Fruit fly (Drosophila melanogaster) whole organism, embryonic: ENCODE measurements around the gene CG46463.

Experiments used
- Aef1 ChIP-seq: fragments of 200-800 bp; sonication (Bioruptor generic); IDR thresholded peaks from 3 replicates; pipeline ENCODE4 v1.3.6; 2022; ENCODE audit warnings: missing biosample characterization, missing genetic modification characterization
- Atf3 ChIP-seq: fragments of 200-800 bp; sonication (Bioruptor generic); optimal IDR thresholded peaks from 3 replicates; lab custom pipeline; 2016; ENCODE audit warnings: missing biosample characterization, missing genetic modification characterization
- BEAF-32 ChIP-seq: fragments of 200-800 bp; sonication (Bioruptor generic); optimal IDR thresholded peaks from 3 replicates; lab custom pipeline; 2017; ENCODE audit warnings: missing biosample characterization, missing genetic modification characterization, mild to moderate bottlenecking, moderate library complexity, missing genetic modification reagents
- Bgb ChIP-seq: fragments of 200-800 bp; sonication (Bioruptor generic); IDR thresholded peaks from 2 replicates; pipeline ENCODE4 v1.3.6; 2022; ENCODE audit warnings: missing biosample characterization, missing genetic modification characterization; ENCODE audit not compliant: partially characterized antibody
- CG11093 ChIP-seq: fragments of 200-800 bp; sonication (Bioruptor generic); IDR thresholded peaks from 3 replicates; pipeline ENCODE4 v1.3.6; 2022; ENCODE audit warnings: missing biosample characterization, missing genetic modification characterization
- CG12071 ChIP-seq: fragments of 200-800 bp; sonication (Bioruptor generic); optimal IDR thresholded peaks from 3 replicates; lab custom pipeline; 2018; ENCODE audit warnings: missing biosample characterization, mild to moderate bottlenecking, missing genetic modification characterization
- CG12744 ChIP-seq: fragments of 200-800 bp; sonication (Bioruptor generic); optimal IDR thresholded peaks from 2 replicates; lab custom pipeline; 2016; ENCODE audit warnings: missing biosample characterization, missing genetic modification characterization
- CG12769 ChIP-seq: fragments of 200-800 bp; sonication (Bioruptor generic); optimal IDR thresholded peaks from 2 replicates; lab custom pipeline; 2019; ENCODE audit warnings: missing biosample characterization, mild to moderate bottlenecking, missing genetic modification characterization, moderate library complexity
- CG14667 ChIP-seq: fragments of 200-800 bp; sonication (Bioruptor generic); IDR thresholded peaks from 2 replicates; pipeline ENCODE4 v1.3.6; 2022; ENCODE audit warnings: missing biosample characterization, missing genetic modification characterization
- CG14965 ChIP-seq: fragments of 200-800 bp; sonication (Bioruptor generic); optimal IDR thresholded peaks from 2 replicates; lab custom pipeline; 2016; ENCODE audit warnings: missing biosample characterization, missing genetic modification characterization, borderline replicate concordance
- CG17568 ChIP-seq: fragments of 200-800 bp; sonication (Bioruptor generic); optimal IDR thresholded peaks from 2 replicates; lab custom pipeline; 2018; ENCODE audit warnings: missing biosample characterization, mild to moderate bottlenecking, missing genetic modification characterization, moderate library complexity
- CG17802 ChIP-seq: fragments of 200-800 bp; sonication (Bioruptor generic); optimal IDR thresholded peaks from 2 replicates; lab custom pipeline; 2018; ENCODE audit warnings: missing biosample characterization, mild to moderate bottlenecking, missing genetic modification characterization, moderate library complexity
- CG1792 ChIP-seq: fragments of 200-800 bp; sonication (Bioruptor generic); optimal IDR thresholded peaks from 2 replicates; lab custom pipeline; 2016; ENCODE audit warnings: missing biosample characterization, missing genetic modification characterization
- CG18262 ChIP-seq: fragments of 200-800 bp; optimal IDR thresholded peaks from 3 replicates; lab custom pipeline; 2019; ENCODE audit warnings: missing biosample characterization, mild to moderate bottlenecking, missing genetic modification characterization, moderate library complexity
- CG3281 ChIP-seq: fragments of 200-800 bp; sonication (Bioruptor generic); optimal IDR thresholded peaks from 3 replicates; lab custom pipeline; 2017; ENCODE audit warnings: missing biosample characterization, mild to moderate bottlenecking, missing genetic modification characterization
- CG3838 ChIP-seq: fragments of 200-800 bp; sonication (Bioruptor generic); optimal IDR thresholded peaks from 3 replicates; lab custom pipeline; 2016; ENCODE audit warnings: missing biosample characterization, missing genetic modification characterization
- CG3847 ChIP-seq: fragments of 200-800 bp; sonication (Bioruptor generic); IDR thresholded peaks from 2 replicates; pipeline ENCODE4 v1.3.6; 2022; ENCODE audit warnings: missing biosample characterization, missing genetic modification characterization
- CG4328 ChIP-seq: fragments of 200-800 bp; sonication (Bioruptor generic); optimal IDR thresholded peaks from 3 replicates; lab custom pipeline; 2017; ENCODE audit warnings: missing biosample characterization, missing genetic modification reagents, missing genetic modification characterization
- CG5180 ChIP-seq: fragments of 200-800 bp; sonication (Bioruptor generic); optimal IDR thresholded peaks from 3 replicates; lab custom pipeline; 2017; ENCODE audit warnings: missing biosample characterization, missing genetic modification characterization, mild to moderate bottlenecking, moderate library complexity, missing genetic modification reagents
- CG6175 ChIP-seq: fragments of 200-800 bp; sonication (Bioruptor generic); IDR thresholded peaks from 3 replicates; pipeline ENCODE4 v1.3.6; 2022; ENCODE audit warnings: missing biosample characterization, missing genetic modification characterization
- CG6654 ChIP-seq: fragments of 200-800 bp; sonication (Bioruptor generic); optimal IDR thresholded peaks from 2 replicates; lab custom pipeline; 2017; ENCODE audit warnings: missing biosample characterization, mild to moderate bottlenecking, missing genetic modification characterization
- CG6813 ChIP-seq: fragments of 200-800 bp; sonication (Bioruptor generic); optimal IDR thresholded peaks from 2 replicates; lab custom pipeline; 2017; ENCODE audit warnings: missing biosample characterization, missing genetic modification characterization, mild to moderate bottlenecking, moderate library complexity, missing genetic modification reagents
- CG7357 ChIP-seq: fragments of 200-800 bp; sonication (Bioruptor generic); IDR thresholded peaks from 3 replicates; pipeline ENCODE4 v1.3.6; 2022; ENCODE audit warnings: missing biosample characterization, missing genetic modification characterization
- CTCF ChIP-seq: fragments of 200-800 bp; sonication (Bioruptor generic); optimal IDR thresholded peaks from 2 replicates; lab custom pipeline; 2017; ENCODE audit warnings: missing biosample characterization, mild to moderate bottlenecking, missing genetic modification characterization, moderate library complexity
- Doc2 ChIP-seq: fragments of 200-800 bp; sonication (Bioruptor generic); IDR thresholded peaks from 2 replicates; pipeline ENCODE4 v1.3.6; 2022; ENCODE audit warnings: missing biosample characterization, missing genetic modification characterization
- Dref ChIP-seq: fragments of 200-800 bp; sonication (Bioruptor generic); IDR thresholded peaks from 2 replicates; pipeline ENCODE4 v1.3.6; 2022; ENCODE audit warnings: missing biosample characterization, missing genetic modification characterization
- Elba2 ChIP-seq: fragments of 200-800 bp; sonication (Bioruptor generic); optimal IDR thresholded peaks from 3 replicates; lab custom pipeline; 2016; ENCODE audit warnings: missing biosample characterization, missing genetic modification characterization
- Fer3 ChIP-seq: fragments of 200-800 bp; sonication (Bioruptor generic); optimal IDR thresholded peaks from 2 replicates; lab custom pipeline; 2018; ENCODE audit warnings: missing biosample characterization, mild to moderate bottlenecking, missing genetic modification characterization, moderate library complexity
- HLH54F ChIP-seq: fragments of 200-800 bp; sonication (Bioruptor generic); optimal IDR thresholded peaks from 3 replicates; lab custom pipeline; 2016; ENCODE audit warnings: missing biosample characterization, missing genetic modification characterization
- Hr39 ChIP-seq: fragments of >200 bp; optimal IDR thresholded peaks from 2 replicates; lab custom pipeline; 2017
- Hr78 ChIP-seq, 2 experiments: fragments of 200-800 bp in 1 of 2; fragments of >200 bp in 1 of 2; sonication (Bioruptor generic) in 1 of 2; optimal IDR thresholded peaks; 2 replicates each; lab custom pipeline; 2017 to 2019; ENCODE audit warnings: missing biosample characterization in 2 of 2, missing genetic modification characterization in 2 of 2, mild to moderate bottlenecking in 1 of 2, moderate library complexity in 1 of 2
- NC2β ChIP-seq: fragments of 200-800 bp; sonication (Bioruptor generic); optimal IDR thresholded peaks from 2 replicates; lab custom pipeline; 2016; ENCODE audit warnings: missing biosample characterization, missing genetic modification characterization
- NFAT ChIP-seq: fragments of 200-800 bp; sonication (Bioruptor generic); IDR thresholded peaks from 2 replicates; pipeline ENCODE4 v1.3.6; 2022; ENCODE audit warnings: missing biosample characterization, missing genetic modification characterization
- Nf-YA ChIP-seq: fragments of 200-800 bp; sonication (Bioruptor generic); IDR thresholded peaks from 2 replicates; pipeline ENCODE4 v1.3.6; 2022; ENCODE audit warnings: missing biosample characterization, missing genetic modification characterization
- Six4 ChIP-seq: fragments of 200-800 bp; sonication (Bioruptor generic); optimal IDR thresholded peaks from 2 replicates; lab custom pipeline; 2016; ENCODE audit warnings: missing biosample characterization, missing genetic modification characterization
- Usf ChIP-seq: fragments of 200-800 bp; sonication (Bioruptor generic); optimal IDR thresholded peaks from 2 replicates; lab custom pipeline; 2017; ENCODE audit warnings: missing genotype, missing biosample characterization, missing genetic modification characterization
- abd-A ChIP-seq: fragments of 200-800 bp; sonication (Bioruptor generic); optimal IDR thresholded peaks from 3 replicates; lab custom pipeline; 2019; ENCODE audit warnings: missing biosample characterization, mild to moderate bottlenecking, missing genetic modification characterization, moderate library complexity
- al ChIP-seq: fragments of 200-800 bp; sonication (Bioruptor generic); IDR thresholded peaks from 2 replicates; pipeline ENCODE4 v1.3.6; 2022; ENCODE audit warnings: missing biosample characterization, missing genetic modification characterization
- chif ChIP-seq, 2 experiments: fragments of 200-800 bp; sonication (Bioruptor generic); optimal IDR thresholded peaks; 3 replicates each; lab custom pipeline; 2016; ENCODE audit warnings: missing biosample characterization in 2 of 2, missing genetic modification characterization in 2 of 2
- crol ChIP-seq: fragments of 200-800 bp; sonication (Bioruptor generic); IDR thresholded peaks from 2 replicates; pipeline ENCODE4 v1.3.6; 2022; ENCODE audit warnings: missing biosample characterization, missing genetic modification characterization
- disco-r ChIP-seq: fragments of 200-800 bp; sonication (Bioruptor generic); optimal IDR thresholded peaks from 2 replicates; lab custom pipeline; 2016; ENCODE audit warnings: missing biosample characterization, missing genetic modification characterization
- fd96Cb ChIP-seq: fragments of 200-800 bp; sonication (Bioruptor generic); optimal IDR thresholded peaks from 2 replicates; lab custom pipeline; 2018; ENCODE audit warnings: missing biosample characterization, mild to moderate bottlenecking, missing genetic modification characterization, moderate library complexity
- gcm ChIP-seq: fragments of 200-800 bp; sonication (Bioruptor generic); optimal IDR thresholded peaks from 2 replicates; lab custom pipeline; 2019; ENCODE audit warnings: missing biosample characterization, mild to moderate bottlenecking, missing genetic modification characterization, moderate library complexity
- gcm2 ChIP-seq: fragments of 200-800 bp; sonication (Bioruptor generic); optimal IDR thresholded peaks from 2 replicates; lab custom pipeline; 2016; ENCODE audit warnings: missing biosample characterization, missing genetic modification characterization
- gfzf ChIP-seq: fragments of 200-800 bp; sonication (Bioruptor generic); optimal IDR thresholded peaks from 2 replicates; lab custom pipeline; 2016; ENCODE audit warnings: missing biosample characterization, mild to moderate bottlenecking, missing genetic modification characterization, moderate library complexity
- grn ChIP-seq: fragments of 200-800 bp; sonication (Bioruptor generic); optimal IDR thresholded peaks from 3 replicates; lab custom pipeline; 2017; ENCODE audit warnings: missing biosample characterization, missing genetic modification characterization
- klu ChIP-seq: fragments of 200-800 bp; sonication (Bioruptor generic); IDR thresholded peaks from 2 replicates; pipeline ENCODE4 v1.3.6; 2022; ENCODE audit warnings: missing biosample characterization, missing genetic modification characterization
- luna ChIP-seq: fragments of 200-800 bp; sonication (Bioruptor generic); optimal IDR thresholded peaks from 2 replicates; lab custom pipeline; 2016; ENCODE audit warnings: missing biosample characterization, missing genetic modification characterization
- mld ChIP-seq: fragments of 200-800 bp; sonication (Bioruptor generic); IDR thresholded peaks from 3 replicates; pipeline ENCODE4 v1.3.6; 2022; ENCODE audit warnings: missing biosample characterization, missing genetic modification characterization; ENCODE audit not compliant: partially characterized antibody
- nerfin-1 ChIP-seq: fragments of 200-800 bp; sonication (Bioruptor generic); optimal IDR thresholded peaks from 3 replicates; lab custom pipeline; 2019; ENCODE audit warnings: missing biosample characterization, mild to moderate bottlenecking, missing genetic modification characterization, moderate library complexity
- rib ChIP-seq: fragments of 200-800 bp; sonication (Bioruptor generic); IDR thresholded peaks from 2 replicates; pipeline ENCODE4 v1.3.6; 2022; ENCODE audit warnings: missing biosample characterization, missing genetic modification characterization
- sob ChIP-seq: fragments of 200-800 bp; sonication (Bioruptor generic); IDR thresholded peaks from 2 replicates; pipeline ENCODE4 v1.3.6; 2022; ENCODE audit warnings: missing biosample characterization, missing genetic modification characterization

Gene CG46463

DNA sequence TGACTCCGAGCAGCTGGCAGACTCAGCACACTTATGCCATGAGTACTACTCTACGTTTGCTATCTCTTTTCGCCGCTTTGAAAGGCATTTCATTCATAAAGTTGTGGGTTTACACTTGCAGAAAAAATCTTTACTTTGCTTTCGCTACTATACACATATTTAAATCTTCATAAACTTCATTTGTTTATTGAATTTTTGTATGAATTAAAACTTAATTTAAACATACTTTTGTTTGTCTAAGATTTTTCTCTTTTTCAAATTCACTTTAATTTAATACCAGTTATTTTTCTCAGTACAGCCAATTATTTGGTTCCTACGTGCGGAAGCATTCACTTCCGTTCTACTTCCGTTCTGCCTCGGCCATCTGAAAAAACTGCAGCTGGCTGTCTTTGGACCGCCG is 22.6 kb upstream of the CG46463 start (continued):
- TF ChIP-seq Hr78 (GFP tag; optimal IDR thresholded peaks at IDR 0.05; lab: Kevin White, UChicago) (peak in 1 of 2 experiments; percentile 26), NC2β (GFP tag; lab: Kevin White, UChicago) (peak; percentile 68), CG17802 (tag; lab: Kevin White, UChicago) (no peak), mld (GFP tag; lab: Robert Waterston, UW) (no peak), CG3281 (GFP tag; lab: Kevin White, UChicago) (peak; percentile 50), nerfin-1 (tag; lab: Kevin White, UChicago) (peak; percentile 69), gcm (peak; percentile 64), CG12071 (GFP tag; lab: Kevin White, UChicago) (no peak), CG4328 (GFP tag; lab: Kevin White, UChicago) (no peak), CG6813 (GFP tag; lab: Kevin White, UChicago) (peak; percentile 32), CG3847 (GFP tag; lab: Robert Waterston, UW) (no peak), CG6175 (no peak), sob (GFP tag; lab: Robert Waterston, UW) (peak; percentile 48), CG18262 (tag; lab: Kevin White, UChicago) (peak; percentile 88), Elba2 (no peak), CG12744 (GFP tag; lab: Kevin White, UChicago) (peak; percentile 21), CG12769 (tag; lab: Kevin White, UChicago) (no peak), Nf-YA (GFP tag; lab: Robert Waterston, UW) (no peak), rib (GFP tag; lab: Robert Waterston, UW) (no peak), CG7357 (no peak), CG6654 (GFP tag; lab: Kevin White, UChicago) (peak; percentile 6), Bgb (GFP tag; lab: Robert Waterston, UW) (no peak), chif (GFP tag; optimal IDR thresholded peaks at IDR 0.05; lab: Kevin White, UChicago) (peak; percentile 60 to 70), CG3838 (no peak), Doc2 (no peak), luna (no peak), grn (GFP tag; lab: Kevin White, UChicago) (no peak), disco-r (GFP tag; lab: Kevin White, UChicago) (no peak), Atf3 (GFP tag; lab: Kevin White, UChicago) (peak; percentile 22), klu (GFP tag; lab: Robert Waterston, UW) (no peak), BEAF-32 (GFP tag; lab: Kevin White, UChicago) (no peak), crol (GFP tag; lab: Robert Waterston, UW) (peak; percentile 15; the same call in 1 of the 2 replicates), gcm2 (GFP tag; lab: Kevin White, UChicago) (peak; percentile 0), HLH54F (GFP tag; lab: Kevin White, UChicago) (peak; percentile 25), abd-A (no peak), Fer3 (tag; lab: Kevin White, UChicago) (peak; percentile 54), Usf (GFP tag; lab: Kevin White, UChicago) (no peak), Six4 (GFP tag; lab: Kevin White, UChicago) (peak; percentile 59), CTCF (GFP tag; lab: Kevin White, UChicago) (no peak), NFAT (GFP tag; lab: Robert Waterston, UW) (no peak), CG11093 (GFP tag; lab: Robert Waterston, UW) (no peak), CG1792 (GFP tag; lab: Kevin White, UChicago) (no peak), fd96Cb (tag; lab: Kevin White, UChicago) (peak; percentile 63), CG14667 (GFP tag; lab: Robert Waterston, UW) (peak; percentile 39; the same call in 1 of the 2 replicates), al (GFP tag; lab: Robert Waterston, UW) (no peak), gfzf (no peak), CG5180 (GFP tag; lab: Kevin White, UChicago) (no peak), CG17568 (GFP tag; lab: Kevin White, UChicago) (no peak), Aef1 (GFP tag; lab: Robert Waterston, UW) (no peak), Dref (no peak), CG14965 (no peak), Hr39 (lab: Kevin White, UChicago) (no peak)
